Worm (Caenorhabditis elegans): Measurements from ENCODE around the gene cks-1.

cks-1 gene

DNA sequence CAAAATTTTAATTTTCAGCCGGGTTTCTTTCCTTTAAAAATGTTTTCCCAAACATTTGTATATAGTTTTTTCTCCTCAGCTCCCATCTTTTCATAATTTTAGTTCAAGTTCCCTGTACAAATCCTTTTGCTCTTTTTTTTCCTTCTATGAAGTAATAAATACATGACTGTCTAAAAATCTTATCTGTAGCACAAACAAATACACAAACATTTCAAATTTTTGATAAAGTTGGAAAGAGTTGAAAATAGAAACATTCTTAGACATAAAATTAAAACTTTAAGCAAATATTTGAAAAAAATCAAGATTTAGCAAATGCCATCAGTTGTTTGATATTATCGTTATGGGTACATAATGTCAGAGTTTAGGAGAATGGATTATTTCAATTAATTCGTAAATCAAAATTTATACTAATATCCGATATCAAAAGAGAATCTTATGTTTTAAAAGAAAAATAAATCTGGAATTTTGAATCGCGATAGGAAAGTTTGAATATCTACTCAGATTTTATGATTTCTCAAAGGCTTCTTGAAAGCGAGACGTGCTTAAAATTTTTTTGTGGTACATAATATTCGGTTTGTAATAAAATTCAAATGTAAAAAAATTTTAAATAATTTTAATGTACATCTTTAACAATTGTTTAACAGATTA, 24.4 kb downstream of the cks-1 start:
- no peak for TF ChIP-seq flt-1 (GFP tag; IDR thresholded peaks at IDR 0.05)
- no peak for TF ChIP-seq klf-2 (GFP tag; conservative IDR thresholded peaks at IDR 0.05)
- TF ChIP-seq med-1 (GFP tag; optimal IDR thresholded peaks at IDR 0.05; ENCODE audit: insufficient read depth), result no peak

DNA sequence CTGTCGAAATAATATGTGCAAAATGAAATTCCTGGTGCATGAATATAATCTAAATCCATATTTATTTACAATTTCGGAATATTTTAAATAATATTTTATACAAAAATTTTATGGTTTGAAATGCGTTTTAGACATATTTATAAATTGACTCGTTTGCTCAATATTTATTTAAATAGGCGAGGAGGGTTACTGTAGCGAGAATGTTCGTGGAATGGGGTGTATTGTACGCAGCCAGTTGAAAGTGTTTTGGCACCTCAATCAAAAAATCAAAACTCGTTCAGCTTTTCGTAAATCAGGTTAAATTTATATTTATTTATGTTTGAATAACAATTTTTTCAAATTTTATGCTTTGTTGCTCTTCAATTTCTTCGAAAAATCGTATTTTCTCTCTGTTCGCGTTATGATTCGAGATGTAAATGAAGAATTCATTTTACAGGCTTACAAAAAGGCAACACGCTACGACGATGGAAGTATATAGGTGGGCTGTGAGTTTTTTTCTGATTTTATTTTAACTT, 25.0 kb downstream of the cks-1 start, which contains the start of gene hyl-1:
TSS of gene hyl-1 (plus strand) at position 465 of the 515 bp plus-strand sequence.
- TF ChIP-seq ztf-29 (GFP tag; IDR thresholded peaks at IDR 0.05), result no peak
- no peak for TF ChIP-seq ztf-23 (GFP tag; IDR thresholded peaks at IDR 0.05)
- TF ChIP-seq klf-2 (GFP tag; conservative IDR thresholded peaks at IDR 0.05), result no peak
- no peak for TF ChIP-seq tab-1 (GFP tag; IDR thresholded peaks at IDR 0.05)
- no peak for TF ChIP-seq cog-1 (tag; optimal IDR thresholded peaks at IDR 0.05)
- no peak for TF ChIP-seq med-1 (GFP tag; optimal IDR thresholded peaks at IDR 0.05; ENCODE audit: insufficient read depth)
- no peak for TF ChIP-seq flt-1 (GFP tag; IDR thresholded peaks at IDR 0.05)
- no peak for TF ChIP-seq ref-1 (GFP tag; conservative IDR thresholded peaks at IDR 0.05)
- no peak for TF ChIP-seq T22C8.4 (GFP tag; IDR thresholded peaks at IDR 0.05)

DNA sequence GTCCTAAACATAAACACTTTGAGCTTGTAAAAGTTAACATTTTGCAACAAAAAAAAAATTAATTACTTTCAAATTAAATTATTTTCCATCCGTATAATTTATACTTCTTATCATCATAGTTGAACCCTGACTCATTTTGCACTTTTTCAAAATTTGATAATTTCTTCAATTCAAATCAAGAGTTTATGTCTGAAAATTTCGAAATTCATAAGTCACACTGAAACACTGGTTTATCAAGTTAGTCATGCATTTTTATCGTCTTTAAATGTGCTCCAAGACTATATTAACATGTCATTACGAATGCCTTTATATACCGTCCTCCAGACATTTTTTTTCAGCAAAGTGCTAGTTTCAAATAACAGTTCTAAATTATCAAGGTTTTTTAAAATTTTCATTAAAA, 25.9 kb downstream of the cks-1 start:
- TF ChIP-seq ztf-29 (GFP tag; IDR thresholded peaks at IDR 0.05), result no peak
- TF ChIP-seq ztf-23 (GFP tag; IDR thresholded peaks at IDR 0.05), result no peak
- no peak for TF ChIP-seq klf-2 (GFP tag; conservative IDR thresholded peaks at IDR 0.05)
- TF ChIP-seq med-1 (GFP tag; optimal IDR thresholded peaks at IDR 0.05; ENCODE audit: insufficient read depth), result no peak

DNA sequence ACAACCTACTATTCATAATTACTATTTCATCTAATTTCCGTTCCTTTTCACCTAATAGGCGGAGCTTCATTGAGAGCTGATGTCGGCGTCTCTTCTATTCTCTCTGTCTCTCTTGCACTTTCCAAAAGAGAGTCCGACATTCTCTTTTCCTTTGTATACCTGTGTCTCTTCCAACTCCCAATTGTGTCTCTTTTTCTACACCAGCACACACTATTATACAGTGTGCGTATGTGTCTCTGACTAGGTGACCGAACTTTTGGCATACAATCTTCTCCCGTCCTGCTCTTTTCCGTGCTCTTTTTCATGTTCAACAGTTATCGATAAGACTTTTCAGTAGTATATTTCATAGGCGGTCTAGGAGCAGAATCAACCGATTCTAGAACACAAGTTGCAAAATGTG, 26.5 kb downstream of the cks-1 start:
- TF ChIP-seq ref-1 (GFP tag; conservative IDR thresholded peaks at IDR 0.05) (no peak), tab-1 (GFP tag; IDR thresholded peaks at IDR 0.05) (no peak), klf-2 (GFP tag; conservative IDR thresholded peaks at IDR 0.05) (no peak), ztf-23 (GFP tag; IDR thresholded peaks at IDR 0.05) (no peak), ztf-29 (GFP tag; IDR thresholded peaks at IDR 0.05) (no peak), cog-1 (tag; optimal IDR thresholded peaks at IDR 0.05) (no peak), T22C8.4 (GFP tag; IDR thresholded peaks at IDR 0.05) (no peak)

DNA sequence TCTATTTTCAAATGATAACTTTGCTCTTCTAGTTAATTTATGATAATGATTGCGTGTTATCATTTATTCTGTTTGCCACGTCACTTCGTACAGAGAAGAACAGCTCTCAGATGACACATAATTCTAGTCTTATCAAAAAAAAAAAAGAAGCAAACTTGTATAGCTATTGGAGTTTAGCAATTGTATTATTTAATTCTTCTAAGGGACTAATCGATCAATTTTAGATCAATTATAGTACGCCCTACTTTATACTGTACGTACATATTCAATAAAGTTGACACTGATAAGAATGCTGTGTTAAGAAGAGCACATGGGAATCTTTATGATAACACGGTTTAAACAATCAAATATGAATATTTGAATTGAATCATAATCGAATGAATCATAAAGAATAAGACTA, 28.6 kb downstream of the cks-1 start:
- TF ChIP-seq cog-1 (tag; optimal IDR thresholded peaks at IDR 0.05), result no peak
- TF ChIP-seq T22C8.4 (GFP tag; IDR thresholded peaks at IDR 0.05), result no peak
- TF ChIP-seq klf-2 (GFP tag; conservative IDR thresholded peaks at IDR 0.05), result no peak
- TF ChIP-seq tab-1 (GFP tag; IDR thresholded peaks at IDR 0.05), result no peak
- TF ChIP-seq med-1 (GFP tag; optimal IDR thresholded peaks at IDR 0.05; ENCODE audit: insufficient read depth), result no peak
- no peak for TF ChIP-seq ztf-23 (GFP tag; IDR thresholded peaks at IDR 0.05)

DNA sequence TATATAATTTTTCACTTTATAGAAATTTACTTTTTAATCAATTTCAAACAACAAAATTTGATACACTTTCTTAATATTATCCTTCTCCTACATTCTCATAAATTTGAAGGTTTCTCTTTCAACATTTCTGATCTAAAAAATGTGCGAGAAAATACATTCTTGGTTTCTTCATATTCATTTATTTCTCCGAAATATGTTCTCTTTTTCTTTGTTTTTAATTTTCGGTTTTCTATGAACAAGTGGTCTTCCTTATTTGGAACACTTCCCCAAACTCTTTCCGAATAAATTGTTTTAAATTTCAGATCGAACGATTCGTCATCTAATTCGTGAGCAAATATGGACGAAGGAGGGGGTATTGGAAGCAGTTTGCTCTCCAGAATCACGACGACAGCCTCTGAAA, 45.4 kb downstream of the cks-1 start, which contains the start of gene npr-22:
TSS of gene npr-22 (plus strand) at position 301 of the 400 bp plus-strand sequence.
- TF ChIP-seq med-1 (GFP tag; optimal IDR thresholded peaks at IDR 0.05; ENCODE audit: insufficient read depth) (no peak), flt-1 (GFP tag; IDR thresholded peaks at IDR 0.05) (no peak), ref-1 (GFP tag; conservative IDR thresholded peaks at IDR 0.05) (no peak), ztf-23 (GFP tag; IDR thresholded peaks at IDR 0.05) (no peak), cog-1 (tag; optimal IDR thresholded peaks at IDR 0.05) (no peak), T22C8.4 (GFP tag; IDR thresholded peaks at IDR 0.05) (no peak), klf-2 (GFP tag; conservative IDR thresholded peaks at IDR 0.05) (no peak), ztf-29 (GFP tag; IDR thresholded peaks at IDR 0.05) (no peak), tab-1 (GFP tag; IDR thresholded peaks at IDR 0.05) (no peak)

Measured in whole organism, midembryonic.